Worm (Caenorhabditis elegans) whole organism, late embryonic: ENCODE measurements around the gene spe-27.

Source experiments
- elt-4 ChIP-seq: sonication (generic microtip); optimal IDR thresholded peaks from 2 replicates; lab custom pipeline; 2016; ENCODE audit warnings: missing genetic modification characterization, missing compliant biosample characterization
- fax-1 ChIP-seq: sonication (generic microtip); optimal IDR thresholded peaks from 2 replicates; lab custom pipeline; 2016; ENCODE audit warnings: missing genotype, missing genetic modification characterization, missing compliant biosample characterization
- tbx-2 ChIP-seq: sonication (generic microtip); optimal IDR thresholded peaks from 2 replicates; lab custom pipeline; 2016; ENCODE audit warnings: missing genetic modification characterization, missing compliant biosample characterization
- unc-55 ChIP-seq: sonication (generic microtip); optimal IDR thresholded peaks from 2 replicates; lab custom pipeline; 2017; ENCODE audit warnings: missing biosample characterization, missing genetic modification reagents, missing genetic modification characterization

ce11 chrIV:5842905-5843304 lies 22.8 kb downstream of the spe-27 start:
- TF ChIP-seq elt-4 (tag; lab: Kevin White, UChicago), result no peak
- TF ChIP-seq unc-55 (GFP tag; lab: Kevin White, UChicago), result no peak
- TF ChIP-seq fax-1 (tag; lab: Kevin White, UChicago), result no peak
- no peak for TF ChIP-seq tbx-2 (tag; lab: Kevin White, UChicago)
